Worm (Caenorhabditis elegans) whole organism, L4/young adult: ENCODE measurements around the gene srh-178.

Source experiments
- W03F9.2 ChIP-seq: fragments of 150-350 bp; optimal IDR thresholded peaks from 2 replicates; lab custom pipeline; 2014; ENCODE audit warnings: missing biosample characterization, missing genetic modification characterization
- dao-5 ChIP-seq: sonication (generic microtip); optimal IDR thresholded peaks from 2 replicates; lab custom pipeline; 2016; ENCODE audit warnings: missing genotype, missing genetic modification characterization, moderate library complexity, missing compliant biosample characterization
- him-1 ChIP-seq: sonication (generic microtip); optimal IDR thresholded peaks from 2 replicates; lab custom pipeline; 2016; ENCODE audit warnings: missing genotype, missing genetic modification reagents, missing genetic modification characterization, missing compliant biosample characterization

ce11 chrV:18511847-18512246 is 31.7 kb upstream of the srh-178 start:
- TF ChIP-seq W03F9.2 = no peak
- TF ChIP-seq dao-5 (tag; lab: Kevin White, UChicago) = no peak
- TF ChIP-seq him-1 = no peak
